Worm (Caenorhabditis elegans) whole organism, L2 larva: ENCODE data around the gene C31E10.5.
A peak's percentile ranks its signal among the peaks of the same experiment; 100 is the strongest.

Experiments
- C34F6.9 ChIP-seq: fragments of 150-350 bp; optimal IDR thresholded peaks from 2 replicates; lab custom pipeline; 2014; ENCODE audit warnings: missing biosample characterization, missing genetic modification characterization
- F13H6.1 ChIP-seq: sonication (generic microtip); optimal IDR thresholded peaks from 2 replicates; lab custom pipeline; 2016; ENCODE audit warnings: missing genetic modification characterization, missing compliant biosample characterization
- R02D3.7 ChIP-seq: fragments of 150-350 bp; optimal IDR thresholded peaks from 2 replicates; lab custom pipeline; 2014; ENCODE audit warnings: missing biosample characterization, missing genetic modification characterization
- Y55F3AM.14 ChIP-seq: fragments of 200-800 bp; sonication (Bioruptor generic); optimal IDR thresholded peaks from 2 replicates; lab custom pipeline; 2018; ENCODE audit warnings: mild to moderate bottlenecking, missing genetic modification characterization, missing compliant biosample characterization
- alr-1 ChIP-seq: fragments of 150-350 bp; optimal IDR thresholded peaks from 2 replicates; lab custom pipeline; 2014; ENCODE audit warnings: missing biosample characterization, missing genetic modification characterization
- aly-2 ChIP-seq: fragments of 150-350 bp; optimal IDR thresholded peaks from 2 replicates; lab custom pipeline; 2014; ENCODE audit warnings: missing biosample characterization, missing genetic modification characterization
- ama-1 ChIP-seq: fragments of 150-350 bp; optimal IDR thresholded peaks from 2 replicates; lab custom pipeline; 2018; ENCODE audit warnings: inconsistent platforms
- blmp-1 ChIP-seq: sonication (generic microtip); optimal IDR thresholded peaks from 2 replicates; lab custom pipeline; 2017; ENCODE audit warnings: missing genetic modification characterization, mild to moderate bottlenecking, missing compliant biosample characterization, antibody characterized with exemption, moderate library complexity; ENCODE audit not compliant: insufficient read depth
- ceh-82 ChIP-seq: fragments of 150-350 bp; optimal IDR thresholded peaks from 2 replicates; lab custom pipeline; 2014; ENCODE audit warnings: missing biosample characterization, missing genetic modification characterization
- crh-2 ChIP-seq: sonication (generic microtip); optimal IDR thresholded peaks from 2 replicates; lab custom pipeline; 2017; ENCODE audit warnings: missing biosample characterization, missing genetic modification characterization
- egl-27 ChIP-seq: sonication (generic microtip); optimal IDR thresholded peaks from 3 replicates; lab custom pipeline; 2017; ENCODE audit warnings: missing biosample characterization, missing genetic modification reagents, missing genetic modification characterization
- elt-1 ChIP-seq: fragments of 150-350 bp; optimal IDR thresholded peaks from 2 replicates; lab custom pipeline; 2014; ENCODE audit warnings: missing biosample characterization, missing genetic modification characterization
- fos-1 ChIP-seq: fragments of 150-350 bp; optimal IDR thresholded peaks from 2 replicates; lab custom pipeline; 2014; ENCODE audit warnings: missing biosample characterization, missing genetic modification characterization
- gmeb-1 ChIP-seq: fragments of 150-350 bp; optimal IDR thresholded peaks from 2 replicates; lab custom pipeline; 2014; ENCODE audit warnings: missing biosample characterization, missing genetic modification characterization
- lin-11 ChIP-seq: fragments of 150-350 bp; sonication (generic microtip); optimal IDR thresholded peaks from 2 replicates; lab custom pipeline; 2014; ENCODE audit warnings: missing biosample characterization, missing genetic modification characterization, inconsistent platforms, mixed read lengths
- lin-13 ChIP-seq: fragments of 150-350 bp; optimal IDR thresholded peaks from 2 replicates; lab custom pipeline; 2014; ENCODE audit warnings: missing biosample characterization, missing genetic modification reagents, missing genetic modification characterization
- lin-39 ChIP-seq: fragments of 150-350 bp; optimal IDR thresholded peaks from 2 replicates; lab custom pipeline; 2014; ENCODE audit warnings: missing biosample characterization, missing genetic modification reagents, missing genetic modification characterization
- lsy-2 ChIP-seq, 2 experiments: fragments of 150-350 bp in 1 of 2; sonication (generic microtip) in 1 of 2; optimal IDR thresholded peaks; 2 replicates each; lab custom pipeline; 2014 to 2017; ENCODE audit warnings: missing biosample characterization in 2 of 2, missing genetic modification characterization in 2 of 2
- nhr-10 ChIP-seq: sonication (generic microtip); optimal IDR thresholded peaks from 2 replicates; lab custom pipeline; 2017; ENCODE audit warnings: missing biosample characterization, missing genetic modification characterization
- nhr-11 ChIP-seq: fragments of 150-350 bp; optimal IDR thresholded peaks from 2 replicates; lab custom pipeline; 2014; ENCODE audit warnings: missing biosample characterization, missing genetic modification characterization
- nhr-129 ChIP-seq: fragments of 150-350 bp; optimal IDR thresholded peaks from 2 replicates; lab custom pipeline; 2014; ENCODE audit warnings: missing biosample characterization, missing genetic modification characterization
- nhr-23 ChIP-seq: fragments of 150-350 bp; optimal IDR thresholded peaks from 2 replicates; lab custom pipeline; 2014; ENCODE audit warnings: missing biosample characterization, missing genetic modification reagents, missing genetic modification characterization
- nhr-237 ChIP-seq: fragments of 150-350 bp; optimal IDR thresholded peaks from 2 replicates; lab custom pipeline; 2014; ENCODE audit warnings: missing biosample characterization, missing genetic modification characterization
- nhr-25 ChIP-seq: fragments of 150-350 bp; sonication (generic microtip); optimal IDR thresholded peaks from 3 replicates; lab custom pipeline; 2014; ENCODE audit warnings: missing biosample characterization, missing genetic modification characterization
- nhr-77 ChIP-seq: fragments of 150-350 bp; optimal IDR thresholded peaks from 2 replicates; lab custom pipeline; 2014; ENCODE audit warnings: missing biosample characterization, missing genetic modification characterization
- skn-1 ChIP-seq: sonication (generic microtip); optimal IDR thresholded peaks from 2 replicates; lab custom pipeline; 2017; ENCODE audit warnings: missing biosample characterization, missing genetic modification characterization
- sma-3 ChIP-seq: sonication (generic microtip); optimal IDR thresholded peaks from 2 replicates; lab custom pipeline; 2016; ENCODE audit warnings: missing genetic modification reagents, missing genetic modification characterization, missing compliant biosample characterization
- sma-9 ChIP-seq, 2 experiments: fragments of 150-350 bp in 1 of 2; sonication (generic microtip) in 1 of 2; optimal IDR thresholded peaks; 2 replicates each; lab custom pipeline; 2014 to 2016; ENCODE audit warnings: missing genetic modification characterization in 2 of 2, mild to moderate bottlenecking in 1 of 2, missing biosample characterization in 1 of 2, missing compliant biosample characterization in 1 of 2, missing genetic modification reagents in 1 of 2, moderate library complexity in 1 of 2
- unc-55 ChIP-seq: fragments of 150-350 bp; sonication (generic microtip); optimal IDR thresholded peaks from 3 replicates; lab custom pipeline; 2014; ENCODE audit warnings: missing biosample characterization, missing genetic modification reagents, missing genetic modification characterization
- unc-62 ChIP-seq: fragments of 150-350 bp; optimal IDR thresholded peaks from 2 replicates; lab custom pipeline; 2014; ENCODE audit warnings: missing biosample characterization, missing genetic modification reagents, missing genetic modification characterization
- ztf-1 ChIP-seq: fragments of 200-800 bp; sonication (Bioruptor generic); conservative IDR thresholded peaks from 2 replicates; pipeline ENCODE4 v1.3.6; 2022; ENCODE audit warnings: missing genetic modification characterization, missing compliant biosample characterization
- ztf-11 ChIP-seq: sonication (generic microtip); optimal IDR thresholded peaks from 2 replicates; lab custom pipeline; 2017; ENCODE audit warnings: missing biosample characterization, missing genetic modification characterization
- ztf-4 ChIP-seq: fragments of 150-350 bp; optimal IDR thresholded peaks from 2 replicates; lab custom pipeline; 2014; ENCODE audit warnings: missing biosample characterization, missing genetic modification characterization

C31E10.5 gene

DNA sequence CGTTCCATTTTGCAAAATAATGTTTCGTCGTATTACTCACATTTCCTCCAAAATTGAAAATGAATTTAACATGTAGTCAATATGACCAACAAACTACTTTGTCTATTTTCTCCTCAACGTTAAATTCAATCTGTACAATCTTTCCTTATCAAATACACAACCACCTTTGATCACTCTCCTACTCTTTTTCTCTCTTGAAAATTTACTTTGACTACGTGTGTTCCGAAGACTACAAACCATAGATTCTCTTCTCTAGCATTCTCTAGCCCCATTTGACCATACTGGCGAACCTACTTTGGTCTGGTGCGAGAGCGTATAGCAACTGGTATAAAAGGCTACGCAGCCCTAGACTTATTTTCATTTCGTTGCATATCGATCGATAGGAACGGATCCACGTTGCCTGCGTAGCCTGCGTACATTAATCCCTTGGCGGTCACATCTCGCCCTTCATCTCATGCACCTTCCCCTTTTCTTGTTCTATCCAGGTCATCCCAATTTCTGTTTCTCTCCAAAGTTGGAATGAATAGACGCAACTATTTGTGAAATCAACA, 4.6 kb upstream of the C31E10.5 start:
- TF ChIP-seq alr-1 (tag; lab: Kevin White, UChicago) (no peak), crh-2 (tag; lab: Kevin White, UChicago) (peak; percentile 60), nhr-25 (tag; lab: Kevin White, UChicago) (peak; percentile 32), sma-3 (GFP tag; lab: Kevin White, UChicago) (peak; percentile 33), nhr-129 (tag; lab: Kevin White, UChicago) (peak; percentile 3), fos-1 (peak; percentile 55), lin-13 (no peak), lsy-2 (tag; optimal IDR thresholded peaks at IDR 0.05; lab: Kevin White, UChicago) (no peak), elt-1 (tag; lab: Kevin White, UChicago) (no peak), sma-9 (GFP tag; optimal IDR thresholded peaks at IDR 0.05; lab: Kevin White, UChicago) (peak; percentile 65), sma-9 (tag; optimal IDR thresholded peaks at IDR 0.05; lab: Kevin White, UChicago) (no peak), unc-55 (GFP tag; lab: Kevin White, UChicago) (no peak)
- TF ChIP-seq, all 48 proteins: peak for 6

ce11 chrX:13990680-13991079, 5.0 kb downstream of the C31E10.5 start, which contains the start of gene C31E10.11:
C31E10.11 (minus strand) TSS chrX:13990780.
- TF ChIP-seq fos-1 (no peak), nhr-237 (tag; lab: Kevin White, UChicago) (no peak), nhr-11 (tag; lab: Kevin White, UChicago) (no peak), Y55F3AM.14 (GFP tag; lab: Kevin White, UChicago) (no peak), egl-27 (no peak), nhr-77 (tag; lab: Kevin White, UChicago) (no peak), ceh-82 (tag; lab: Kevin White, UChicago) (no peak), lin-11 (tag; lab: Kevin White, UChicago) (no peak), ztf-1 (GFP tag; lab: Robert Waterston, UW) (no peak), alr-1 (tag; lab: Kevin White, UChicago) (no peak), sma-3 (GFP tag; lab: Kevin White, UChicago) (no peak), unc-62 (GFP tag; lab: Kevin White, UChicago) (no peak), gmeb-1 (tag; lab: Kevin White, UChicago) (no peak), F13H6.1 (tag; lab: Kevin White, UChicago) (no peak), C34F6.9 (tag; lab: Kevin White, UChicago) (no peak), ama-1 (lab: Kevin White, UChicago) (no peak)

DNA sequence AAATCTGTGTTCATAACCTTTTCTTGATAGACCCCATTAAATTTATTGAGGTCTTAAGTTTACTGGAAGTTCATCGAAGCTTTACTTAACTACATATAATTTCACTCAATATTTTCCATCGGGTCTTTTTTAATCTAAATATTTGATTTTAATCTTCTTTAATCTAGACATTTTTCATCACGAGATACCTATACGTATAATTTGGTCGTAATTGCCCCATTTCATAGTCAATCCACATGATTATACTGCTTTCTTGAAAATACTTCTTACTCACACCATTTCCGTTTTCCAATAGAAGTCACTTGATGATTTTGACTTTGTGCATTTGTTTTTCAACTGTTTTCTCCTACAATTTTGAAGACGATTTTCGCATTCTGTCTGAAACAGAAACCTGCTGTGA, 9.3 kb downstream of the C31E10.5 start, which contains the start of gene irld-24:
Gene irld-24, plus strand, starts transcription at position 301 of the 400 bp plus-strand sequence.
- TF ChIP-seq Y55F3AM.14 (GFP tag; lab: Kevin White, UChicago), result no peak
- TF ChIP-seq crh-2 (tag; lab: Kevin White, UChicago), result no peak
- TF ChIP-seq fos-1, result no peak
- no peak for TF ChIP-seq sma-9 (GFP tag; optimal IDR thresholded peaks at IDR 0.05; lab: Kevin White, UChicago)
- TF ChIP-seq sma-9 (tag; optimal IDR thresholded peaks at IDR 0.05; lab: Kevin White, UChicago), result no peak
- no peak for TF ChIP-seq ztf-4 (tag; lab: Kevin White, UChicago)
- no peak for TF ChIP-seq ceh-82 (tag; lab: Kevin White, UChicago)
- TF ChIP-seq lin-13, result no peak
- no peak for TF ChIP-seq ztf-11 (tag; lab: Kevin White, UChicago)
- no peak for TF ChIP-seq elt-1 (tag; lab: Kevin White, UChicago)
- TF ChIP-seq blmp-1, result no peak
- no peak for TF ChIP-seq nhr-10 (tag; lab: Kevin White, UChicago)
- TF ChIP-seq skn-1 (tag; lab: Kevin White, UChicago), result no peak
- TF ChIP-seq sma-3 (GFP tag; lab: Kevin White, UChicago), result no peak
- no peak for TF ChIP-seq nhr-237 (tag; lab: Kevin White, UChicago)
- TF ChIP-seq R02D3.7, result no peak
- TF ChIP-seq lin-39 (tag; lab: Kevin White, UChicago), result no peak
- TF ChIP-seq aly-2 (tag; lab: Kevin White, UChicago), result no peak
- TF ChIP-seq nhr-23 (tag; lab: Kevin White, UChicago), result no peak
- TF ChIP-seq, all 48 proteins: peak for 0

- TF ChIP-seq fos-1, result peak; percentile 12
Observed at ce11 chrX:13980417-13980816, 15.2 kb downstream of the C31E10.5 start, which contains the start of gene arrd-24. arrd-24 (minus strand) TSS chrX:13980517.
